Worm (Caenorhabditis elegans) whole organism, early embryonic: Measurements from ENCODE around the gene C16A11.7.

Experiments used
- B0310.2 ChIP-seq: sonication (generic microtip); optimal IDR thresholded peaks from 2 replicates; lab custom pipeline; 2016; ENCODE audit warnings: mild to moderate bottlenecking, missing genetic modification characterization, missing compliant biosample characterization
- aly-1 ChIP-seq: sonication (generic microtip); optimal IDR thresholded peaks from 2 replicates; lab custom pipeline; 2016; ENCODE audit warnings: missing genetic modification characterization, missing compliant biosample characterization
- ama-1 ChIP-seq: fragments of 150-350 bp; optimal IDR thresholded peaks from 2 replicates; lab custom pipeline; 2014
- ceh-13 ChIP-seq: fragments of 200-800 bp; sonication (Bioruptor generic); optimal IDR thresholded peaks from 2 replicates; lab custom pipeline; 2018; ENCODE audit warnings: mild to moderate bottlenecking, missing genetic modification characterization, missing compliant biosample characterization
- ceh-36 ChIP-seq: sonication (generic microtip); optimal IDR thresholded peaks from 2 replicates; lab custom pipeline; 2016; ENCODE audit warnings: missing genetic modification characterization, inconsistent platforms, missing compliant biosample characterization
- ets-7 ChIP-seq: sonication (generic microtip); optimal IDR thresholded peaks from 2 replicates; lab custom pipeline; 2016; ENCODE audit warnings: missing genotype, missing genetic modification characterization, missing compliant biosample characterization
- hmbx-1 ChIP-seq: sonication (generic microtip); optimal IDR thresholded peaks from 2 replicates; lab custom pipeline; 2016; ENCODE audit warnings: mild to moderate bottlenecking, missing genetic modification characterization, missing compliant biosample characterization
- hnd-1 ChIP-seq: sonication (generic microtip); optimal IDR thresholded peaks from 2 replicates; lab custom pipeline; 2016; ENCODE audit warnings: missing genetic modification characterization, missing compliant biosample characterization
- sea-1 ChIP-seq: fragments of 200-800 bp; sonication (Bioruptor generic); conservative IDR thresholded peaks from 2 replicates; pipeline ENCODE4 v1.3.6; 2022; ENCODE audit warnings: missing genetic modification characterization, missing compliant biosample characterization
- tbx-11 ChIP-seq: fragments of 200-800 bp; sonication (Bioruptor generic); IDR thresholded peaks from 2 replicates; pipeline ENCODE4 v1.3.6; 2022; ENCODE audit warnings: missing genetic modification characterization, missing compliant biosample characterization
- tbx-37 ChIP-seq: fragments of 200-800 bp; sonication (Bioruptor generic); conservative IDR thresholded peaks from 2 replicates; pipeline ENCODE4 v1.3.6; 2022; ENCODE audit warnings: missing genetic modification reagents, missing genetic modification characterization, missing compliant biosample characterization
- tra-4 ChIP-seq: sonication (generic microtip); optimal IDR thresholded peaks from 2 replicates; lab custom pipeline; 2017; ENCODE audit warnings: missing genetic modification characterization, missing compliant biosample characterization

DNA sequence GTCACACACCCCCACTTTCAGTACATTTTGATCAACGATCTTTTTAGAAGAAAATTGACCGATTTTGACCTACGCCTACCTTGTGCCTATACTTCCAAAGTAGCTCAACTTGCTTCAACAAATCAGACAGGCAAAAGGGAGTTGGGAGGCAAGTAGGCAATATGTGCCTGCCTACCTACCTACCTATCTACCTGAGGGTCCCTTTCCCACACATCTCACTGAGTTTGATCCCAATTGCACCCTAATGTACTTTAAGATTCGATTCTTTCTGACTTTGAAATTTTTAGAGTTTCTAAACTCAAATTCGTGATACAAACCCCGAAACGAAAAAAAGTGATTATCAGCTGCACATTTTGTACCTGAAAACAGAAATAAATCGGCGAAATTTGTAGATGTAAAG is 11.0 kb upstream of the C16A11.7 start:
- TF ChIP-seq tbx-37 (no peak), ama-1 (lab: Kevin White, UChicago) (no peak), hmbx-1 (tag; lab: Kevin White, UChicago) (no peak), ceh-36 (tag; lab: Kevin White, UChicago) (no peak), hnd-1 (no peak), tra-4 (no peak), sea-1 (GFP tag; lab: Robert Waterston, UW) (no peak), B0310.2 (tag; lab: Kevin White, UChicago) (no peak), tbx-11 (GFP tag; lab: Robert Waterston, UW) (no peak), ets-7 (tag; lab: Kevin White, UChicago) (no peak), aly-1 (tag; lab: Kevin White, UChicago) (no peak), ceh-13 (GFP tag; lab: Kevin White, UChicago) (no peak)
